Fruit fly (Drosophila melanogaster): ENCODE data around the gene Ccp84Ab.

Ccp84Ab gene

dm6 chr3R:6708858-6709257 is 6.2 kb upstream of the Ccp84Ab start (continued):
- TF ChIP-seq CG18011 (GFP tag; optimal IDR thresholded peaks at IDR 0.05) (peak; percentile 98), Myb (GFP tag; optimal IDR thresholded peaks at IDR 0.05) (peak; percentile 40), Rfx (GFP tag; IDR thresholded peaks at IDR 0.05) (peak; percentile 61), HmgZ (tag; optimal IDR thresholded peaks at IDR 0.05) (peak; percentile 24)

dm6 chr3R:6706327-6706726 is 3.6 kb upstream of the Ccp84Ab start:
- TF ChIP-seq CG18011 (GFP tag; optimal IDR thresholded peaks at IDR 0.05) (peak; percentile 86), pita (GFP tag; optimal IDR thresholded peaks at IDR 0.05) (peak; percentile 74), Rfx (GFP tag; IDR thresholded peaks at IDR 0.05) (no peak), insv (GFP tag; optimal IDR thresholded peaks at IDR 0.05) (peak in 1 of 2 experiments; percentile 5), gfzf (GFP tag; optimal IDR thresholded peaks at IDR 0.05) (peak; percentile 6), CTCF (GFP tag; optimal IDR thresholded peaks at IDR 0.05) (peak; percentile 82), Lhr (GFP tag; optimal IDR thresholded peaks at IDR 0.05) (peak; percentile 15), ara (GFP tag; IDR thresholded peaks at IDR 0.05) (no peak), CG14441 (GFP tag; IDR thresholded peaks at IDR 0.05) (no peak), CG16813 (GFP tag; IDR thresholded peaks at IDR 0.05; ENCODE audit: partially characterized antibody) (peak; percentile 21; the same call in 1 of the 3 replicates), Myb (GFP tag; optimal IDR thresholded peaks at IDR 0.05) (peak; percentile 15), stwl (tag; optimal IDR thresholded peaks at IDR 0.05) (peak; percentile 92), CG1603 (tag; optimal IDR thresholded peaks at IDR 0.05) (peak; percentile 23), amos (GFP tag; IDR thresholded peaks at IDR 0.05; ENCODE audit: partially characterized antibody) (peak; percentile 50), CG2199 (GFP tag; IDR thresholded peaks at IDR 0.05) (peak; percentile 89; the same call in 2 of the 3 replicates), knrl (GFP tag; IDR thresholded peaks at IDR 0.05; ENCODE audit: partially characterized antibody) (peak; percentile 40), CG10543 (GFP tag; optimal IDR thresholded peaks at IDR 0.05) (no peak), CG1832 (GFP tag; optimal IDR thresholded peaks at IDR 0.05) (no peak)

dm6 chr3R:6703784-6704183 is 1.1 kb upstream of the Ccp84Ab start, which contains the start of gene Ccp84Aa:
TSS of gene Ccp84Aa (plus strand) at chr3R:6704084.
- TF ChIP-seq CG1792 (GFP tag; optimal IDR thresholded peaks at IDR 0.05) (no peak), CG42726 (GFP tag; IDR thresholded peaks at IDR 0.05; ENCODE audit: partially characterized antibody) (no peak), Adf1 (GFP tag; IDR thresholded peaks at IDR 0.05) (no peak), D (optimal IDR thresholded peaks at IDR 0.05) (no peak), D (GFP tag; optimal IDR thresholded peaks at IDR 0.05) (no peak), hbn (GFP tag; IDR thresholded peaks at IDR 0.05; ENCODE audit: partially characterized antibody) (no peak)

DNA sequence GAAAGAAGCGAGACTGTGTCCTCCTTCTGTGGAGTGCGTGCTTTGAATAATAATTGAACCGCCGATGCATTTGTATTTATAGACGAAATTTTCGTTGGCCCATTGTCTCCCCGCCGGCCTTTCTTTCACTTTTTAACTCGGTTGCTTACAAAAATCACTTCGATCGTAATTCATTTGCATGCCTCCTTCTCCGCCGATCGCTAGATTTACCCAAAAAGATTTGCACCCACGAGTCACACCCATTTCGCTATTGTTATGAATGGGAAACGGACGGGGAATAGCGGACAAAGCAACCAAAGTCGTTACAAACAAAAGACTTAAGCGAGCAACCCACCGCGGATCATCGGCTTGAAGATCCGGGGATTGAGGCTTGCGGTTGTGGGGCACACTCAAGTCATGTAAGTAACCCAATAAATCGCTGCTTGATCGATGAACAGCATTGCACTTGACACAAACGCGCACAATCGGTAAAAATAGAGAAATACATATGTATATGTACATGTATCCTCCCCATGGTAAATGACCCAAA is 6.4 kb downstream of the Ccp84Ab start, which contains the start of gene Ccp84Ac:
Ccp84Ac (minus strand) TSS at position 51 of the 529 bp plus-strand sequence.
- TF ChIP-seq oc (tag; optimal IDR thresholded peaks at IDR 0.05) (peak; percentile 53), hb (GFP tag; IDR thresholded peaks at IDR 0.05; ENCODE audit: partially characterized antibody) (no peak), Ets65A (GFP tag) (peak; percentile 63)

DNA sequence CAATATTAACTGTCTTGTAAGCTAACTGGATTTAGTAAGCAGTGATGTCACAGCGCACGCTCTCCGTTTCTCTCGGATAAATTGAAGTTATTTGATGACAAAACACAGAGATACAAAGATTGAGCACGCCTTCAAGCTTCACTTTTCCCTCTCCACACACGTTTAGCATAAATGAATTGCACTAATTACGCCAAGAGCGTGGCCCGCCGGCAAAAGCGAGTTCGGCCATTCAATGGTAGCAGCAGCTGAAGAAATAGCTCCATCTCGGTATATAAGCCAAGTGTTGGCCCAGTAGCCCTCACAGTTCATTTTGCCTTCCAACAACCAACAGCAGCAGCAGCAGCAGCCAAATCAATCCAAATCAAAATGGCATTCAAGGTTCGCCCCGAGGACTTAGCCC is 10.2 kb downstream of the Ccp84Ab start, which contains the start of gene Ccp84Ad:
Ccp84Ad (plus strand) TSS at position 301 of the 400 bp plus-strand sequence.
- 0 out of 3 replicates have a peak, but pooled peaks have one; percentile 6 for TF ChIP-seq Opbp (GFP tag; IDR thresholded peaks at IDR 0.05; ENCODE audit: partially characterized antibody)
- TF ChIP-seq Dek (tag; optimal IDR thresholded peaks at IDR 0.05) = no peak

dm6 chr3R:6691658-6692057 is 11.0 kb downstream of the Ccp84Ab start, which contains the start of gene Ccp84Ae:
TSS of gene Ccp84Ae (minus strand) at chr3R:6691758.
- TF ChIP-seq ase (GFP tag; IDR thresholded peaks at IDR 0.05) = no peak
- TF ChIP-seq CG13775 (GFP tag; optimal IDR thresholded peaks at IDR 0.05) = no peak
- TF ChIP-seq toy (GFP tag; IDR thresholded peaks at IDR 0.05) = no peak
- TF ChIP-seq Chrac-16 (GFP tag; optimal IDR thresholded peaks at IDR 0.05) = no peak
- no peak for TF ChIP-seq CG11247 (GFP tag; IDR thresholded peaks at IDR 0.05)
- TF ChIP-seq CG11560 (tag; IDR thresholded peaks at IDR 0.05) = no peak
- no peak for TF ChIP-seq CG1602 (GFP tag; optimal IDR thresholded peaks at IDR 0.05)
- TF ChIP-seq Sin3A (optimal IDR thresholded peaks at IDR 0.05) = no peak
- no peak for TF ChIP-seq CG14710 (tag; optimal IDR thresholded peaks at IDR 0.05)
- TF ChIP-seq vfl (GFP tag; optimal IDR thresholded peaks at IDR 0.05) = no peak
- no peak for TF ChIP-seq sim (GFP tag; IDR thresholded peaks at IDR 0.05)
- no peak for TF ChIP-seq bigmax (GFP tag; optimal IDR thresholded peaks at IDR 0.05)
- no peak for TF ChIP-seq Rx (GFP tag; IDR thresholded peaks at IDR 0.05)
- no peak for TF ChIP-seq zf30C (GFP tag; optimal IDR thresholded peaks at IDR 0.05)

Data from whole organism, embryonic.